Fruit fly (Drosophila melanogaster): ENCODE measurements around the gene CG32988.

CG32988 gene

DNA sequence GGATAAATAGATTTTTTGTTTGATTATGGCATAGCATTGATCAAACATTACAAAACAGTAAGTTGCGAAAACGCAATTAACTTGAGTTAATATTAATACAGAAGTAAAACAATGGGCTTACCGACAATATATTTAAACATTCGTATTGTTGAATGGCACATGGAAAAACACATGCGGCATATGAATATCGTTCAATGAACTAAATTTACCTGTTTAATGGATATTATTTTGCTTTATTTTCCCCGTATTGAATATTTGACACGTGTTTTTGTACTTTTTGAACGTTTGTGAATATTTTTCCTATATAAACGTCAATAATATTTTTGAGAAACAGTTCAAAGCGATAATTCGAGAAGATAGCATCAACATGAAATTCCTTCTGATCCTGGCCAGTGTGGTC is 26.5 kb downstream of the CG32988 start, which contains the start of gene CG42713:
CG42713 (plus strand) TSS at position 301 of the 400 bp plus-strand sequence.
- TF ChIP-seq ovo (GFP tag; optimal IDR thresholded peaks at IDR 0.05) (no peak), Mnt (GFP tag; optimal IDR thresholded peaks at IDR 0.05) (no peak), Hr96 (GFP tag; optimal IDR thresholded peaks at IDR 0.05) (no peak), CG7101 (tag; optimal IDR thresholded peaks at IDR 0.05) (no peak), cnc (optimal IDR thresholded peaks at IDR 0.05) (no peak), pad (GFP tag; optimal IDR thresholded peaks at IDR 0.05) (no peak), CG11617 (GFP tag; optimal IDR thresholded peaks at IDR 0.05) (no peak), CG33017 (tag; optimal IDR thresholded peaks at IDR 0.05) (no peak), CG1620 (GFP tag; optimal IDR thresholded peaks at IDR 0.05) (no peak), Clk (GFP tag; optimal IDR thresholded peaks at IDR 0.05) (no peak), kay (GFP tag; ENCODE audit: borderline replicate concordance) (no peak), toe (GFP tag; optimal IDR thresholded peaks at IDR 0.05) (no peak), CG7045 (GFP tag; optimal IDR thresholded peaks at IDR 0.05) (no peak), Crg-1 (GFP tag; optimal IDR thresholded peaks at IDR 0.05) (no peak), bab1 (GFP tag; optimal IDR thresholded peaks at IDR 0.05) (no peak), CG5204 (GFP tag; optimal IDR thresholded peaks at IDR 0.05) (no peak), CG12768 (GFP tag; optimal IDR thresholded peaks at IDR 0.05) (no peak), CG14711 (tag; optimal IDR thresholded peaks at IDR 0.05) (no peak), tj (GFP tag; optimal IDR thresholded peaks at IDR 0.05) (no peak), cic (GFP tag; optimal IDR thresholded peaks at IDR 0.05) (no peak)

- TF ChIP-seq pad (GFP tag; optimal IDR thresholded peaks at IDR 0.05) (no peak), CG33017 (tag; optimal IDR thresholded peaks at IDR 0.05) (no peak), CG12768 (GFP tag; optimal IDR thresholded peaks at IDR 0.05) (no peak), cic (GFP tag; optimal IDR thresholded peaks at IDR 0.05) (no peak), Clk (GFP tag; optimal IDR thresholded peaks at IDR 0.05) (no peak), CG1620 (GFP tag; optimal IDR thresholded peaks at IDR 0.05) (no peak), CG5204 (GFP tag; optimal IDR thresholded peaks at IDR 0.05) (no peak), CG7045 (GFP tag; optimal IDR thresholded peaks at IDR 0.05) (no peak), cnc (optimal IDR thresholded peaks at IDR 0.05) (no peak), Hr96 (GFP tag; optimal IDR thresholded peaks at IDR 0.05) (no peak), Mnt (GFP tag; optimal IDR thresholded peaks at IDR 0.05) (no peak)
Observed at dm6 chr2L:8894224-8894623, 29.6 kb downstream of the CG32988 start.

dm6 chr2L:8897954-8898713 is 33.5 kb downstream of the CG32988 start:
- peak; percentile 46 for TF ChIP-seq CG14711 (tag; optimal IDR thresholded peaks at IDR 0.05)
- TF ChIP-seq Hr96 (GFP tag; optimal IDR thresholded peaks at IDR 0.05): no peak
- no peak for TF ChIP-seq bab1 (GFP tag; optimal IDR thresholded peaks at IDR 0.05)
- TF ChIP-seq CG33017 (tag; optimal IDR thresholded peaks at IDR 0.05): peak; percentile 10
- no peak for TF ChIP-seq cic (GFP tag; optimal IDR thresholded peaks at IDR 0.05)
- TF ChIP-seq CG5204 (GFP tag; optimal IDR thresholded peaks at IDR 0.05): peak; percentile 45

dm6 chr2L:8898714-8899652 is 34.3 kb downstream of the CG32988 start, which contains the start of gene CG34398:
TSS of gene CG34398 (plus strand) at chr2L:8898786.
- TF ChIP-seq Crg-1 (GFP tag; optimal IDR thresholded peaks at IDR 0.05) (no peak), tj (GFP tag; optimal IDR thresholded peaks at IDR 0.05) (no peak), toe (GFP tag; optimal IDR thresholded peaks at IDR 0.05) (no peak), Hr96 (GFP tag; optimal IDR thresholded peaks at IDR 0.05) (no peak), CG1620 (GFP tag; optimal IDR thresholded peaks at IDR 0.05) (no peak), pad (GFP tag; optimal IDR thresholded peaks at IDR 0.05) (no peak), CG7101 (tag; optimal IDR thresholded peaks at IDR 0.05) (no peak), kay (GFP tag; ENCODE audit: borderline replicate concordance) (no peak), CG7045 (GFP tag; optimal IDR thresholded peaks at IDR 0.05) (no peak), CG12768 (GFP tag; optimal IDR thresholded peaks at IDR 0.05) (no peak), CG11617 (GFP tag; optimal IDR thresholded peaks at IDR 0.05) (no peak), CG33017 (tag; optimal IDR thresholded peaks at IDR 0.05) (no peak), CG14711 (tag; optimal IDR thresholded peaks at IDR 0.05) (no peak), Clk (GFP tag; optimal IDR thresholded peaks at IDR 0.05) (no peak), ovo (GFP tag; optimal IDR thresholded peaks at IDR 0.05) (no peak), CG5204 (GFP tag; optimal IDR thresholded peaks at IDR 0.05) (no peak), bab1 (GFP tag; optimal IDR thresholded peaks at IDR 0.05) (no peak)

dm6 chr2L:8901882-8902281 is 37.2 kb downstream of the CG32988 start:
- TF ChIP-seq CG1620 (GFP tag; optimal IDR thresholded peaks at IDR 0.05): no peak
- no peak for TF ChIP-seq CG11617 (GFP tag; optimal IDR thresholded peaks at IDR 0.05)
- no peak for TF ChIP-seq toe (GFP tag; optimal IDR thresholded peaks at IDR 0.05)
- TF ChIP-seq bab1 (GFP tag; optimal IDR thresholded peaks at IDR 0.05): no peak
- TF ChIP-seq CG33017 (tag; optimal IDR thresholded peaks at IDR 0.05): no peak
- no peak for TF ChIP-seq CG14711 (tag; optimal IDR thresholded peaks at IDR 0.05)
- no peak for TF ChIP-seq Clk (GFP tag; optimal IDR thresholded peaks at IDR 0.05)
- TF ChIP-seq cic (GFP tag; optimal IDR thresholded peaks at IDR 0.05): no peak
- TF ChIP-seq pad (GFP tag; optimal IDR thresholded peaks at IDR 0.05): no peak
- TF ChIP-seq CG7101 (tag; optimal IDR thresholded peaks at IDR 0.05): no peak
- no peak for TF ChIP-seq Mnt (GFP tag; optimal IDR thresholded peaks at IDR 0.05)
- no peak for TF ChIP-seq CG7045 (GFP tag; optimal IDR thresholded peaks at IDR 0.05)
- TF ChIP-seq tj (GFP tag; optimal IDR thresholded peaks at IDR 0.05): no peak

All from whole organism, adult.